Worm (Caenorhabditis elegans) whole organism, midembryonic: ENCODE results near the gene cor-1.

Experiments used
- T22C8.4 ChIP-seq: fragments of 200-800 bp; sonication (Bioruptor generic); IDR thresholded peaks from 2 replicates; pipeline ENCODE4 v1.3.6; 2022; ENCODE audit warnings: missing genetic modification characterization, missing compliant biosample characterization
- cog-1 ChIP-seq: sonication (generic microtip); optimal IDR thresholded peaks from 2 replicates; lab custom pipeline; 2016; ENCODE audit warnings: missing genetic modification characterization, missing compliant biosample characterization
- flt-1 ChIP-seq: fragments of 200-800 bp; sonication (Bioruptor generic); IDR thresholded peaks from 2 replicates; pipeline ENCODE4 v1.3.6; 2022; ENCODE audit warnings: missing genetic modification characterization, missing compliant biosample characterization
- klf-2 ChIP-seq: fragments of 200-800 bp; sonication (Bioruptor generic); conservative IDR thresholded peaks from 2 replicates; pipeline ENCODE4 v1.3.6; 2022; ENCODE audit warnings: missing genetic modification reagents, missing genetic modification characterization, missing compliant biosample characterization
- ref-1 ChIP-seq: fragments of 200-800 bp; sonication (Bioruptor generic); conservative IDR thresholded peaks from 2 replicates; pipeline ENCODE4 v1.3.6; 2022; ENCODE audit warnings: missing genetic modification reagents, missing genetic modification characterization, missing compliant biosample characterization
- tab-1 ChIP-seq: fragments of 200-800 bp; sonication (Bioruptor generic); IDR thresholded peaks from 2 replicates; pipeline ENCODE4 v1.3.6; 2022; ENCODE audit warnings: missing genetic modification characterization, missing compliant biosample characterization
- ztf-23 ChIP-seq: fragments of 200-800 bp; sonication (Bioruptor generic); IDR thresholded peaks from 2 replicates; pipeline ENCODE4 v1.3.6; 2022; ENCODE audit warnings: missing genetic modification reagents, missing genetic modification characterization, missing compliant biosample characterization
- ztf-29 ChIP-seq: fragments of 200-800 bp; sonication (Bioruptor generic); IDR thresholded peaks from 2 replicates; pipeline ENCODE4 v1.3.6; 2022; ENCODE audit warnings: missing genetic modification reagents, missing genetic modification characterization, missing compliant biosample characterization

ce11 chrIII:10240073-10240472 lies 8.8 kb upstream of the cor-1 start:
- no peak for TF ChIP-seq cog-1 (tag; lab: Kevin White, UChicago)
- no peak for TF ChIP-seq ztf-29 (GFP tag; lab: Robert Waterston, UW)
- TF ChIP-seq klf-2 (GFP tag; lab: Robert Waterston, UW): no peak
- no peak for TF ChIP-seq flt-1 (GFP tag; lab: Robert Waterston, UW)
- TF ChIP-seq T22C8.4: no peak
- TF ChIP-seq tab-1 (GFP tag; lab: Robert Waterston, UW): no peak
- no peak for TF ChIP-seq ztf-23 (GFP tag; lab: Robert Waterston, UW)
- no peak for TF ChIP-seq ref-1 (GFP tag; lab: Robert Waterston, UW)
